Fruit fly (Drosophila melanogaster): ENCODE measurements around the gene Nmt.

DNA sequence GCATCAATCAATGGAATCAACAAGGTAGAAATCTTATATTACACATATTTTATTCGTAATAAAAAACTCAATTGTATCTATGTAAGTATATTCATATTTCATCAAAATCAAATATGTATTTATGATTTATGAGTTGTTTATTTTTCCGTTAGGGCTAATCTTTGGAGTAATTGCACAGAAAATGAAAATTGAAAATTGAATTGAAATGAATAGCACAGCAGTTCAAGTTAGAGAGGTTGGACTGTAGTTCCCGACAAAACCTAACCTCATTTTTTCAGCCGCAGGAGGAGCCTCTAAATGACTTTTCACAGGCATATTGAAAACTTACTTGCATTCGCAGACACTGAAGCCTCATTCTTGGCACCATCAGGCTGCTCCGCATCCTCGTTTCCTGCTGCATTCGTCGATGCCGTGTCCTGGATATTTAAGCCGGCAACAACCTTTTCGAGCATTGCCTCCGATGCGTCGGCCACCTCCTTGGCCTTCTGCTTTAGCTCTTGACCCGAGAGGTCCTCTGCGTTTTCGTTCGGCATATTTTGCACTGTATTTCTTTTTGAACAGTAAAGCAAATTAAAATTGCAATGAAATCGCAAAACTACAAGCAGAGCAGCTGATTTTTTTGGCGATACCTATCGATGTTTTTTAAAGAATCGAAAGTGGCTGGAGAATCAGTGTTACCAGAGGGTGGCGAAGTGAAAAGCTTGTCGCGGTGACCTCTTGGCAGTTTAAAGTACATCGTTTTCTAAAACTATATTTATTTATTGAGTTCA is at the start of gene Nmt:
- TF ChIP-seq CG8301 (tag; optimal IDR thresholded peaks at IDR 0.05) (peak; percentile 49), D1 (tag; optimal IDR thresholded peaks at IDR 0.05) (no peak), CG17806 (tag; optimal IDR thresholded peaks at IDR 0.05) (peak; percentile 43), CG13204 (GFP tag; optimal IDR thresholded peaks at IDR 0.05) (no peak), CG15710 (tag; optimal IDR thresholded peaks at IDR 0.05) (peak; percentile 19), EcR (GFP tag; optimal IDR thresholded peaks at IDR 0.05) (no peak), Ets98B (GFP tag; IDR thresholded peaks at IDR 0.05) (peak; percentile 42), fd96Ca (GFP tag; IDR thresholded peaks at IDR 0.05) (no peak), CG34367 (tag; optimal IDR thresholded peaks at IDR 0.05) (no peak)

All from whole organism, pupa.